Worm (Caenorhabditis elegans) whole organism, late embryonic: Measurements from ENCODE around the gene C01G10.18.

ENCODE experiments used
- C38D4.7 ChIP-seq: fragments of 200-800 bp; sonication (Bioruptor generic); optimal IDR thresholded peaks from 2 replicates; lab custom pipeline; 2018; ENCODE audit warnings: mild to moderate bottlenecking, missing genetic modification characterization, moderate library complexity, missing compliant biosample characterization
- T23F11.4 ChIP-seq: fragments of 200-800 bp; sonication (Bioruptor generic); optimal IDR thresholded peaks from 2 replicates; lab custom pipeline; 2018; ENCODE audit warnings: mild to moderate bottlenecking, missing genetic modification characterization, missing compliant biosample characterization
- Y22D7AL.16 ChIP-seq: sonication (generic microtip); optimal IDR thresholded peaks from 2 replicates; lab custom pipeline; 2016; ENCODE audit warnings: missing genetic modification characterization, missing compliant biosample characterization
- ahr-1 ChIP-seq: sonication (generic microtip); optimal IDR thresholded peaks from 2 replicates; lab custom pipeline; 2016; ENCODE audit warnings: missing genetic modification characterization, missing compliant biosample characterization
- ama-1 ChIP-seq: fragments of 150-350 bp; optimal IDR thresholded peaks from 2 replicates; lab custom pipeline; 2014
- ceh-14 ChIP-seq: sonication (generic microtip); optimal IDR thresholded peaks from 2 replicates; lab custom pipeline; 2016; ENCODE audit warnings: missing genotype, missing genetic modification characterization, missing compliant biosample characterization
- ceh-18 ChIP-seq: sonication (generic microtip); optimal IDR thresholded peaks from 2 replicates; lab custom pipeline; 2016; ENCODE audit warnings: missing genetic modification characterization, missing compliant biosample characterization
- ceh-19 ChIP-seq: fragments of 200-800 bp; sonication (Bioruptor generic); optimal IDR thresholded peaks from 2 replicates; lab custom pipeline; 2018; ENCODE audit warnings: mild to moderate bottlenecking, missing genetic modification characterization, missing compliant biosample characterization
- ceh-2 ChIP-seq: sonication (generic microtip); optimal IDR thresholded peaks from 2 replicates; lab custom pipeline; 2016; ENCODE audit warnings: missing genotype, missing genetic modification characterization, missing compliant biosample characterization
- ceh-22 ChIP-seq: sonication (generic microtip); optimal IDR thresholded peaks from 2 replicates; lab custom pipeline; 2017; ENCODE audit warnings: missing biosample characterization, missing genetic modification characterization
- ceh-24 ChIP-seq: sonication (generic microtip); optimal IDR thresholded peaks from 2 replicates; lab custom pipeline; 2016; ENCODE audit warnings: mild to moderate bottlenecking, missing genetic modification characterization, missing compliant biosample characterization
- ceh-34 ChIP-seq: sonication (generic microtip); optimal IDR thresholded peaks from 2 replicates; lab custom pipeline; 2016; ENCODE audit warnings: mild to moderate bottlenecking, missing genetic modification characterization, missing compliant biosample characterization
- che-1 ChIP-seq: sonication (generic microtip); optimal IDR thresholded peaks from 2 replicates; lab custom pipeline; 2016; ENCODE audit warnings: mild to moderate bottlenecking, missing genetic modification characterization, missing compliant biosample characterization
- dve-1 ChIP-seq: sonication (generic microtip); optimal IDR thresholded peaks from 2 replicates; lab custom pipeline; 2017; ENCODE audit warnings: antibody characterized with exemption, mild to moderate bottlenecking, missing genetic modification characterization, missing compliant biosample characterization
- elt-2 ChIP-seq: sonication (generic microtip); optimal IDR thresholded peaks from 2 replicates; lab custom pipeline; 2016; ENCODE audit warnings: missing genetic modification reagents, missing genetic modification characterization, missing compliant biosample characterization
- ets-4 ChIP-seq: sonication (generic microtip); optimal IDR thresholded peaks from 2 replicates; lab custom pipeline; 2016; ENCODE audit warnings: missing genetic modification characterization, missing compliant biosample characterization
- eyg-1 ChIP-seq: sonication (generic microtip); optimal IDR thresholded peaks from 2 replicates; lab custom pipeline; 2016; ENCODE audit warnings: missing genotype, missing genetic modification characterization, missing compliant biosample characterization
- fax-1 ChIP-seq: sonication (generic microtip); optimal IDR thresholded peaks from 2 replicates; lab custom pipeline; 2016; ENCODE audit warnings: missing genotype, missing genetic modification characterization, missing compliant biosample characterization
- fkh-6 ChIP-seq: sonication (generic microtip); optimal IDR thresholded peaks from 2 replicates; lab custom pipeline; 2016; ENCODE audit warnings: missing genetic modification characterization, missing compliant biosample characterization
- gmeb-2 ChIP-seq: sonication (generic microtip); optimal IDR thresholded peaks from 2 replicates; lab custom pipeline; 2016; ENCODE audit warnings: missing genetic modification characterization, inconsistent platforms, missing compliant biosample characterization
- hlh-13 ChIP-seq: fragments of 200-800 bp; sonication (Bioruptor generic); optimal IDR thresholded peaks from 2 replicates; lab custom pipeline; 2018; ENCODE audit warnings: mild to moderate bottlenecking, missing genetic modification characterization, missing compliant biosample characterization
- hlh-30 ChIP-seq: sonication (generic microtip); optimal IDR thresholded peaks from 2 replicates; lab custom pipeline; 2017; ENCODE audit warnings: antibody characterized with exemption, missing genetic modification characterization, missing compliant biosample characterization; ENCODE audit not compliant: insufficient read depth
- hlh-6 ChIP-seq: sonication (generic microtip); optimal IDR thresholded peaks from 2 replicates; lab custom pipeline; 2016; ENCODE audit warnings: missing genotype, missing genetic modification characterization, missing compliant biosample characterization
- nfya-1 ChIP-seq: sonication (generic microtip); optimal IDR thresholded peaks from 2 replicates; lab custom pipeline; 2017; ENCODE audit warnings: missing genetic modification characterization, mild to moderate bottlenecking, missing compliant biosample characterization, antibody characterized with exemption, moderate library complexity
- pag-3 ChIP-seq: sonication (generic microtip); optimal IDR thresholded peaks from 2 replicates; lab custom pipeline; 2016; ENCODE audit warnings: missing compliant biosample characterization, missing genetic modification characterization, borderline replicate concordance
- pat-9 ChIP-seq: fragments of 200-800 bp; sonication (Bioruptor generic); optimal IDR thresholded peaks from 2 replicates; lab custom pipeline; 2018; ENCODE audit warnings: mild to moderate bottlenecking, missing genetic modification characterization, moderate library complexity, missing compliant biosample characterization
- pax-1 ChIP-seq: fragments of 150-350 bp; optimal IDR thresholded peaks from 2 replicates; lab custom pipeline; 2014; ENCODE audit warnings: missing biosample characterization, missing genetic modification characterization
- pha-4 ChIP-seq: fragments of 150-350 bp; optimal IDR thresholded peaks from 2 replicates; lab custom pipeline; 2018; ENCODE audit warnings: missing biosample characterization, missing genetic modification reagents, missing genetic modification characterization
- pqm-1 ChIP-seq: sonication (generic microtip); optimal IDR thresholded peaks from 2 replicates; lab custom pipeline; 2016; ENCODE audit warnings: missing genetic modification characterization, missing compliant biosample characterization
- pros-1 ChIP-seq: fragments of 150-350 bp; optimal IDR thresholded peaks from 2 replicates; lab custom pipeline; 2014; ENCODE audit warnings: missing biosample characterization, missing genetic modification reagents, missing genetic modification characterization
- ref-2 ChIP-seq: sonication (generic microtip); optimal IDR thresholded peaks from 2 replicates; lab custom pipeline; 2016; ENCODE audit warnings: missing genetic modification characterization, missing compliant biosample characterization
- rnt-1 ChIP-seq: sonication (generic microtip); optimal IDR thresholded peaks from 2 replicates; lab custom pipeline; 2016; ENCODE audit warnings: missing genetic modification characterization, missing compliant biosample characterization
- sdc-2 ChIP-seq: sonication (generic microtip); optimal IDR thresholded peaks from 2 replicates; lab custom pipeline; 2016; ENCODE audit warnings: missing genotype, missing genetic modification characterization, missing compliant biosample characterization
- sox-4 ChIP-seq: sonication (generic microtip); optimal IDR thresholded peaks from 2 replicates; lab custom pipeline; 2017; ENCODE audit warnings: mild to moderate bottlenecking, missing genetic modification characterization, inconsistent platforms, missing compliant biosample characterization
- tbx-7 ChIP-seq: sonication (generic microtip); optimal IDR thresholded peaks from 2 replicates; lab custom pipeline; 2016; ENCODE audit warnings: missing genotype, missing genetic modification characterization, missing compliant biosample characterization
- ttx-3 ChIP-seq: sonication (generic microtip); optimal IDR thresholded peaks from 2 replicates; lab custom pipeline; 2016; ENCODE audit warnings: missing genetic modification reagents, missing genetic modification characterization, missing compliant biosample characterization
- unc-3 ChIP-seq, 2 experiments: fragments of 200-800 bp in 1 of 2; sonication (Bioruptor generic) in 1 of 2; sonication (generic microtip) in 1 of 2; conservative IDR thresholded peaks in 1 of 2; optimal IDR thresholded peaks in 1 of 2; 2 replicates each; pipeline versions ENCODE4 v1.3.6 to Lab custom; 2016 to 2022; ENCODE audit warnings: missing compliant biosample characterization in 2 of 2, missing genetic modification characterization in 2 of 2, missing genetic modification reagents in 1 of 2
- unc-55 ChIP-seq: sonication (generic microtip); optimal IDR thresholded peaks from 2 replicates; lab custom pipeline; 2017; ENCODE audit warnings: missing biosample characterization, missing genetic modification reagents, missing genetic modification characterization
- unc-86 ChIP-seq: sonication (generic microtip); optimal IDR thresholded peaks from 2 replicates; lab custom pipeline; 2016; ENCODE audit warnings: missing genetic modification characterization, missing compliant biosample characterization
- ztf-16 ChIP-seq: sonication (generic microtip); optimal IDR thresholded peaks from 2 replicates; lab custom pipeline; 2017; ENCODE audit warnings: missing genetic modification characterization, missing compliant biosample characterization

The C01G10.18 gene

ce11 chrV:15092666-15093065, 4.2 kb upstream of the C01G10.18 start, which contains the start of gene txt-12:
TSS of gene txt-12 (plus strand) at chrV:15092966.
- no peak for TF ChIP-seq pqm-1
- TF ChIP-seq sox-4 (tag; lab: Kevin White, UChicago) = no peak
- no peak for TF ChIP-seq elt-2 (tag; lab: Kevin White, UChicago)
- no peak for TF ChIP-seq ceh-34
- TF ChIP-seq ets-4 (tag; lab: Kevin White, UChicago) = no peak
- no peak for TF ChIP-seq ceh-18 (tag; lab: Kevin White, UChicago)

ce11 chrV:15090457-15090856, 1.9 kb upstream of the C01G10.18 start, which contains the start of gene C01G10.17:
TSS of gene C01G10.17 (plus strand) at chrV:15090757.
- TF ChIP-seq nfya-1 (tag; lab: Kevin White, UChicago) = no peak
- TF ChIP-seq pqm-1 = no peak
- no peak for TF ChIP-seq fax-1 (tag; lab: Kevin White, UChicago)
- no peak for TF ChIP-seq pag-3 (tag; lab: Kevin White, UChicago)
- TF ChIP-seq ceh-2 (tag; lab: Kevin White, UChicago) = no peak
- no peak for TF ChIP-seq C38D4.7 (GFP tag; lab: Kevin White, UChicago)
- no peak for TF ChIP-seq ceh-14 (tag; lab: Kevin White, UChicago)
- no peak for TF ChIP-seq dve-1 (tag; lab: Kevin White, UChicago)
- TF ChIP-seq hlh-6 (tag; lab: Kevin White, UChicago) = no peak
- TF ChIP-seq fkh-6 (tag; lab: Kevin White, UChicago) = no peak
- no peak for TF ChIP-seq pros-1 (tag; lab: Kevin White, UChicago)

ce11 chrV:15089438-15089837, 925 bp upstream of the C01G10.18 start, which contains the start of the genes C01G10.5 and C01G10.4:
TSS of gene C01G10.5 (minus strand) at chrV:15089538.
TSS of gene C01G10.4 (plus strand) at chrV:15089740.
- no peak for TF ChIP-seq ref-2 (tag; lab: Kevin White, UChicago)
- TF ChIP-seq unc-86 (tag; lab: Kevin White, UChicago) = no peak
- TF ChIP-seq rnt-1 (tag; lab: Kevin White, UChicago) = no peak
- TF ChIP-seq eyg-1 (tag; lab: Kevin White, UChicago) = no peak
- TF ChIP-seq ceh-22 (tag; lab: Kevin White, UChicago) = no peak
- no peak for TF ChIP-seq pat-9 (tag; lab: Kevin White, UChicago)
- no peak for TF ChIP-seq che-1 (tag; lab: Kevin White, UChicago)
- TF ChIP-seq pax-1 = no peak
- TF ChIP-seq ttx-3 = no peak
- TF ChIP-seq ahr-1 (tag; lab: Kevin White, UChicago) = no peak
- TF ChIP-seq unc-3 (GFP tag; conservative IDR thresholded peaks at IDR 0.05; lab: Robert Waterston, UW) = no peak
- TF ChIP-seq unc-3 (tag; optimal IDR thresholded peaks at IDR 0.05; lab: Kevin White, UChicago) = no peak
- TF ChIP-seq ztf-16 (tag; lab: Kevin White, UChicago) = no peak
- no peak for TF ChIP-seq ceh-2 (tag; lab: Kevin White, UChicago)
- TF ChIP-seq ama-1 (lab: Kevin White, UChicago) = no peak
- no peak for TF ChIP-seq ceh-24 (tag; lab: Kevin White, UChicago)
- no peak for TF ChIP-seq sdc-2 (tag; lab: Kevin White, UChicago)
- TF ChIP-seq hlh-13 (GFP tag; lab: Kevin White, UChicago) = no peak
- TF ChIP-seq unc-55 = no peak
- TF ChIP-seq T23F11.4 (GFP tag; lab: Kevin White, UChicago) = no peak

DNA sequence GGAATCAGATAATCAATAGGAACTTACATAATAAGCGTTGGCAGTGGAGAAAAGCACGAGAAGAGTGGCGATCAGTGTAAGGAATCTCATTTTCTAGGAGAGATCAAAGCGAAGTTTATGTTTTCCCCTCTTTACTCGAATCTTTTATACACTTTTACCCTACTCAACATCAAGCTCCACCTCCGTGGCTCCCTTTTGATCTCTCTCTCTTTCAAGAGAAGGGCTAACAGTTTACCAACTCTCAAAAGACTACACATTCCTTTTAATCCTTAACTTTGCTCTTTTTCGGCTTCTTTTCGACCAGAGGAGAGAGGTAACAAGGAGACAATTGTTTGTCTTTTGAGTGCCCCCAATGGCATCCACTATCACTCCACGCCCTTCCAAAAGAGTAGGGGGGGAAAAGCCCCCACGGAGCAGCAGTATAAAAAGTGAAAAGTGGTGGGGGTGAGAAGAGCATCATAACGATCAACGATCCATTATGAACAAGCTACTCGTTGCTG, 1.3 kb downstream of the C01G10.18 start, which contains the start of the genes C01G10.15 and C01G10.6:
Gene C01G10.15 (minus strand): TSS at position 101 of the 500 bp plus-strand sequence.
Gene C01G10.6 (plus strand): TSS at position 450 of the 500 bp plus-strand sequence.
- no peak for TF ChIP-seq gmeb-2
- no peak for TF ChIP-seq ceh-19 (GFP tag; lab: Kevin White, UChicago)
- TF ChIP-seq tbx-7 (tag; lab: Kevin White, UChicago) = no peak
- TF ChIP-seq Y22D7AL.16 = no peak
- TF ChIP-seq pha-4 (tag; lab: Kevin White, UChicago) = no peak
- no peak for TF ChIP-seq rnt-1 (tag; lab: Kevin White, UChicago)
- TF ChIP-seq ceh-22 (tag; lab: Kevin White, UChicago) = no peak
- TF ChIP-seq hlh-30 (tag; lab: Kevin White, UChicago) = no peak
- TF ChIP-seq sdc-2 (tag; lab: Kevin White, UChicago) = no peak
- TF ChIP-seq elt-2 (tag; lab: Kevin White, UChicago) = no peak
- no peak for TF ChIP-seq pag-3 (tag; lab: Kevin White, UChicago)
- no peak for TF ChIP-seq fax-1 (tag; lab: Kevin White, UChicago)
